Worm (Caenorhabditis elegans) whole organism, L4 larva: ENCODE results near the gene arl-8.

Source experiments
- F49E8.2 ChIP-seq: sonication (generic microtip); optimal IDR thresholded peaks from 2 replicates; lab custom pipeline; 2016; ENCODE audit warnings: missing compliant biosample characterization, mild to moderate bottlenecking, missing genetic modification characterization, borderline replicate concordance
- ZK546.5 ChIP-seq, 2 experiments: sonication (generic microtip); optimal IDR thresholded peaks; 2 replicates each; lab custom pipeline; 2017; ENCODE audit warnings: missing biosample characterization in 2 of 2, missing genetic modification characterization in 2 of 2
- ama-1 ChIP-seq: fragments of 150-350 bp; optimal IDR thresholded peaks from 2 replicates; lab custom pipeline; 2014; ENCODE audit warnings: inconsistent platforms, mixed read lengths
- ceh-82 ChIP-seq: sonication (generic microtip); optimal IDR thresholded peaks from 2 replicates; lab custom pipeline; 2017; ENCODE audit warnings: missing biosample characterization, missing genetic modification characterization
- egl-27 ChIP-seq: sonication (generic microtip); optimal IDR thresholded peaks from 3 replicates; lab custom pipeline; 2017; ENCODE audit warnings: missing biosample characterization, missing genetic modification reagents, missing genetic modification characterization
- lin-13 ChIP-seq: fragments of 150-350 bp; optimal IDR thresholded peaks from 2 replicates; lab custom pipeline; 2014; ENCODE audit warnings: missing biosample characterization, missing genetic modification reagents, missing genetic modification characterization
- lin-39 ChIP-seq: fragments of 150-350 bp; optimal IDR thresholded peaks from 2 replicates; lab custom pipeline; 2014; ENCODE audit warnings: missing biosample characterization, missing genetic modification reagents, missing genetic modification characterization
- mdt-29 ChIP-seq: fragments of 200-800 bp; sonication (Bioruptor generic); IDR thresholded peaks from 2 replicates; pipeline ENCODE4 v1.3.6; 2022; ENCODE audit warnings: missing genetic modification reagents, missing genetic modification characterization, missing compliant biosample characterization
- nhr-11 ChIP-seq: fragments of 150-350 bp; optimal IDR thresholded peaks from 2 replicates; lab custom pipeline; 2014; ENCODE audit warnings: missing biosample characterization, missing genetic modification characterization
- nhr-237 ChIP-seq: sonication (generic microtip); optimal IDR thresholded peaks from 2 replicates; lab custom pipeline; 2017; ENCODE audit warnings: missing biosample characterization, missing genetic modification characterization
- nhr-76 ChIP-seq: fragments of 150-350 bp; optimal IDR thresholded peaks from 2 replicates; lab custom pipeline; 2014; ENCODE audit warnings: missing biosample characterization, missing genetic modification characterization
- snpc-4 ChIP-seq: fragments of 150-350 bp; optimal IDR thresholded peaks from 2 replicates; lab custom pipeline; 2014; ENCODE audit warnings: missing biosample characterization, missing genetic modification characterization
- spr-3 ChIP-seq: fragments of 200-800 bp; sonication (Bioruptor generic); optimal IDR thresholded peaks from 2 replicates; lab custom pipeline; 2018; ENCODE audit warnings: mild to moderate bottlenecking, missing genetic modification characterization, missing compliant biosample characterization
- ztf-11 ChIP-seq: fragments of 150-350 bp; optimal IDR thresholded peaks from 2 replicates; lab custom pipeline; 2014; ENCODE audit warnings: missing biosample characterization, missing genetic modification characterization

DNA sequence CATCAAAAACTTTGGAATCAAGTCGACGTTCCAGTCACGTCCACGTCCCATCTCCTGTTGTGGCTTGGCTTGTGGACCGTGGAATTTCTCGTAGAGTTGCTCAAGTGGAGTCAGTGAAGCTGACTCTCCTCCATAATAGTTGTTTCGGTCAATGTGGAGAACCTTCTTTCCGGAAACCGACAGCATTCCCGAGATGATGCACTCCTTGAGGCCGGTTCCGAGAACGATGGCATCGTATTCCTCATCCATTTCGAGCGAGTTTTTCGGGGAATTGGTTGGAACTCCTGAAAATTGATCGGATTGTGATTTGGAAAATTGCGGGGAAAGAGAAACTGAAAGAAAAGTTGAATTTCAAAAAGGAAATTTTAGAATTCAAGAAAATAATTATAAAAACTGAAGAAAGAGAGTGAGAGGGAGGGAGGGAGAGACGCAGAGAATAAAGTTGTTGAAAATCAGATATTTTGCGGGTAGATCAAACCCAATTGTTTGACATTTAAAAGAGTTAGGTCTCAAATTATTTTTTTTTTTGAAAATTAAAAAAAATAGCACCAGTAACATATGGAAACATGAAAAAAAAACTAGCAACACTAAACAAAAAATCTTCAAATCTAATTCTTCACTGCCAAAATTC lies 5.2 kb upstream of the arl-8 start, which contains the start of gene gdi-1:
- TF ChIP-seq snpc-4: no peak
- TF ChIP-seq ZK546.5 (tag; optimal IDR thresholded peaks at IDR 0.05; lab: Kevin White, UChicago): no peak
- no peak for TF ChIP-seq lin-13 (GFP tag; lab: Kevin White, UChicago)
- no peak for TF ChIP-seq egl-27
- no peak for TF ChIP-seq mdt-29 (GFP tag; lab: Robert Waterston, UW)
- peak; percentile 56 for TF ChIP-seq ama-1 (lab: Kevin White, UChicago)
- TF ChIP-seq ztf-11: no peak
- no peak for TF ChIP-seq nhr-76
- no peak for TF ChIP-seq lin-39 (tag; lab: Kevin White, UChicago)
- TF ChIP-seq F49E8.2 (tag; lab: Kevin White, UChicago): no peak
- TF ChIP-seq ceh-82: no peak
- TF ChIP-seq spr-3 (GFP tag; lab: Kevin White, UChicago): no peak
- TF ChIP-seq nhr-237 (tag; lab: Kevin White, UChicago): no peak
- no peak for TF ChIP-seq nhr-11 (tag; lab: Kevin White, UChicago)
